Fruit fly (Drosophila melanogaster) whole organism, prepupa: Measurements from ENCODE around the gene Naa80.
A peak's percentile ranks its signal among the peaks of the same experiment; 100 is the strongest.

Experiments
- Blimp-1 ChIP-seq: fragments of 200-800 bp; sonication (Bioruptor generic); optimal IDR thresholded peaks from 3 replicates; lab custom pipeline; 2017; ENCODE audit warnings: missing biosample characterization, missing genetic modification characterization, mild to moderate bottlenecking, moderate library complexity, missing genetic modification reagents
- CG10631 ChIP-seq: fragments of 200-800 bp; sonication (Bioruptor generic); optimal IDR thresholded peaks from 2 replicates; lab custom pipeline; 2016; ENCODE audit warnings: missing biosample characterization, missing genetic modification characterization
- CG10669 ChIP-seq: fragments of 200-800 bp; sonication (Bioruptor generic); optimal IDR thresholded peaks from 3 replicates; lab custom pipeline; 2018; ENCODE audit warnings: missing biosample characterization, mild to moderate bottlenecking, missing genetic modification characterization, moderate library complexity
- CG15336 ChIP-seq: fragments of 200-800 bp; sonication (Bioruptor generic); IDR thresholded peaks from 2 replicates; pipeline ENCODE4 v1.3.6; 2022; ENCODE audit warnings: missing biosample characterization, missing genetic modification characterization
- CG1621 ChIP-seq: fragments of 200-800 bp; sonication (Bioruptor generic); optimal IDR thresholded peaks from 3 replicates; lab custom pipeline; 2018; ENCODE audit warnings: missing biosample characterization, mild to moderate bottlenecking, missing genetic modification characterization
- CG3032 ChIP-seq: fragments of 200-800 bp; optimal IDR thresholded peaks from 2 replicates; lab custom pipeline; 2019; ENCODE audit warnings: missing biosample characterization, mild to moderate bottlenecking, missing genetic modification characterization, moderate library complexity
- CG32006 ChIP-seq: fragments of 200-800 bp; sonication (Bioruptor generic); optimal IDR thresholded peaks from 3 replicates; lab custom pipeline; 2017; ENCODE audit warnings: missing biosample characterization, mild to moderate bottlenecking, missing genetic modification characterization
- CG34406 ChIP-seq: fragments of 200-800 bp; sonication (Bioruptor generic); optimal IDR thresholded peaks from 3 replicates; lab custom pipeline; 2016; ENCODE audit warnings: missing biosample characterization, missing genetic modification characterization
- CG4318 ChIP-seq: fragments of 200-800 bp; sonication (Bioruptor generic); optimal IDR thresholded peaks from 3 replicates; lab custom pipeline; 2017; ENCODE audit warnings: missing biosample characterization, mild to moderate bottlenecking, missing genetic modification characterization
- CG6163 ChIP-seq: fragments of 200-800 bp; sonication (Bioruptor generic); IDR thresholded peaks from 3 replicates; pipeline ENCODE4 v1.3.6; 2022; ENCODE audit warnings: missing biosample characterization, missing genetic modification characterization
- CG6276 ChIP-seq: fragments of 200-800 bp; sonication (Bioruptor generic); optimal IDR thresholded peaks from 2 replicates; lab custom pipeline; 2017; ENCODE audit warnings: missing biosample characterization, mild to moderate bottlenecking, missing genetic modification characterization
- CG6792 ChIP-seq: fragments of 200-800 bp; sonication (Bioruptor generic); optimal IDR thresholded peaks from 3 replicates; lab custom pipeline; 2016; ENCODE audit warnings: missing biosample characterization, missing genetic modification characterization
- CG6854 ChIP-seq: fragments of 200-800 bp; sonication (Bioruptor generic); optimal IDR thresholded peaks from 2 replicates; lab custom pipeline; 2017; ENCODE audit warnings: missing biosample characterization, mild to moderate bottlenecking, missing genetic modification characterization
- CG7368 ChIP-seq: fragments of 200-800 bp; sonication (Bioruptor generic); optimal IDR thresholded peaks from 3 replicates; lab custom pipeline; 2016; ENCODE audit warnings: missing biosample characterization, missing genetic modification characterization
- CG8119 ChIP-seq: fragments of 200-800 bp; sonication (Bioruptor generic); IDR thresholded peaks from 3 replicates; pipeline ENCODE4 v1.3.6; 2022; ENCODE audit warnings: missing biosample characterization, missing genetic modification characterization
- CG8319 ChIP-seq: fragments of 200-800 bp; sonication (Bioruptor generic); optimal IDR thresholded peaks from 3 replicates; lab custom pipeline; 2016; ENCODE audit warnings: missing biosample characterization, missing genetic modification characterization
- CG8632 ChIP-seq: fragments of 200-800 bp; sonication (Bioruptor generic); optimal IDR thresholded peaks from 3 replicates; lab custom pipeline; 2016; ENCODE audit warnings: missing biosample characterization, missing genetic modification characterization
- CG9139 ChIP-seq: fragments of 200-800 bp; sonication (Bioruptor generic); optimal IDR thresholded peaks from 3 replicates; lab custom pipeline; 2017; ENCODE audit warnings: missing biosample characterization, mild to moderate bottlenecking, missing genetic modification characterization
- Eip75B ChIP-seq: fragments of 200-800 bp; sonication (Bioruptor generic); optimal IDR thresholded peaks from 3 replicates; lab custom pipeline; 2016; ENCODE audit warnings: missing biosample characterization, missing genetic modification characterization
- Eip78C ChIP-seq: fragments of 200-800 bp; sonication (Bioruptor generic); peaks from one replicate; lab custom pipeline; 2016; ENCODE audit warnings: missing biosample characterization, missing genetic modification characterization
- Eip93F ChIP-seq: fragments of 200-800 bp; sonication (Bioruptor generic); optimal IDR thresholded peaks from 2 replicates; lab custom pipeline; 2016; ENCODE audit warnings: missing biosample characterization, mild to moderate bottlenecking, missing genetic modification characterization
- Ets21C ChIP-seq: fragments of 200-800 bp; sonication (Bioruptor generic); optimal IDR thresholded peaks from 3 replicates; lab custom pipeline; 2016; ENCODE audit warnings: missing biosample characterization, missing genetic modification characterization
- Ets96B ChIP-seq: fragments of 200-800 bp; optimal IDR thresholded peaks from 2 replicates; lab custom pipeline; 2019; ENCODE audit warnings: missing biosample characterization, mild to moderate bottlenecking, missing genetic modification characterization, moderate library complexity
- Gug ChIP-seq: fragments of 200-800 bp; sonication (Bioruptor generic); IDR thresholded peaks from 2 replicates; pipeline ENCODE4 v1.3.6; 2022; ENCODE audit warnings: missing biosample characterization, missing genetic modification characterization
- Hr39 ChIP-seq: fragments of 200-800 bp; sonication (Bioruptor generic); optimal IDR thresholded peaks from 2 replicates; lab custom pipeline; 2016; ENCODE audit warnings: missing biosample characterization, missing genetic modification characterization
- Hr4 ChIP-seq: fragments of 200-800 bp; sonication (Bioruptor generic); optimal IDR thresholded peaks from 3 replicates; lab custom pipeline; 2016; ENCODE audit warnings: missing biosample characterization, missing genetic modification characterization
- Lpt ChIP-seq: fragments of 200-800 bp; sonication (Bioruptor generic); optimal IDR thresholded peaks from 3 replicates; lab custom pipeline; 2016; ENCODE audit warnings: missing biosample characterization, missing genetic modification characterization
- Met ChIP-seq: fragments of 200-800 bp; sonication (Bioruptor generic); optimal IDR thresholded peaks from 3 replicates; lab custom pipeline; 2016; ENCODE audit warnings: missing biosample characterization, missing genetic modification characterization
- OdsH ChIP-seq: fragments of 200-800 bp; sonication (Bioruptor generic); optimal IDR thresholded peaks from 3 replicates; lab custom pipeline; 2016; ENCODE audit warnings: missing biosample characterization, missing genetic modification characterization
- Smox ChIP-seq: fragments of 200-800 bp; sonication (Bioruptor generic); optimal IDR thresholded peaks from 3 replicates; lab custom pipeline; 2016; ENCODE audit warnings: missing biosample characterization, missing genetic modification characterization
- Sox102F ChIP-seq: fragments of 200-800 bp; sonication (Bioruptor generic); optimal IDR thresholded peaks from 2 replicates; lab custom pipeline; 2016; ENCODE audit warnings: missing biosample characterization, mild to moderate bottlenecking, missing genetic modification characterization
- Sox14 ChIP-seq: fragments of 200-800 bp; sonication (Bioruptor generic); optimal IDR thresholded peaks from 3 replicates; lab custom pipeline; 2016; ENCODE audit warnings: missing biosample characterization, missing genetic modification characterization
- Sox15 ChIP-seq: fragments of 200-800 bp; sonication (Bioruptor generic); optimal IDR thresholded peaks from 3 replicates; lab custom pipeline; 2016; ENCODE audit warnings: missing biosample characterization, missing genetic modification characterization
- achi ChIP-seq: fragments of 200-800 bp; sonication (Bioruptor generic); optimal IDR thresholded peaks from 3 replicates; lab custom pipeline; 2016; ENCODE audit warnings: missing biosample characterization, missing genetic modification characterization
- acj6 ChIP-seq: fragments of 200-800 bp; sonication (Bioruptor generic); optimal IDR thresholded peaks from 3 replicates; lab custom pipeline; 2016; ENCODE audit warnings: missing biosample characterization, missing genetic modification characterization
- cyc ChIP-seq: fragments of 200-800 bp; sonication (Bioruptor generic); optimal IDR thresholded peaks from 3 replicates; lab custom pipeline; 2016; ENCODE audit warnings: missing biosample characterization, missing genetic modification characterization
- eg ChIP-seq: fragments of 200-800 bp; sonication (Bioruptor generic); IDR thresholded peaks from 3 replicates; pipeline ENCODE4 v1.3.6; 2022; ENCODE audit warnings: missing biosample characterization, missing genetic modification characterization
- esn ChIP-seq: fragments of 200-800 bp; sonication (Bioruptor generic); optimal IDR thresholded peaks from 2 replicates; lab custom pipeline; 2016; ENCODE audit warnings: missing biosample characterization, mild to moderate bottlenecking, missing genetic modification characterization, moderate library complexity
- fd59A ChIP-seq: fragments of 200-800 bp; sonication (Bioruptor generic); optimal IDR thresholded peaks from 2 replicates; lab custom pipeline; 2017; ENCODE audit warnings: missing biosample characterization, mild to moderate bottlenecking, missing genetic modification characterization, missing genetic modification reagents
- fd85E ChIP-seq: fragments of 200-800 bp; sonication (Bioruptor generic); optimal IDR thresholded peaks from 3 replicates; lab custom pipeline; 2016; ENCODE audit warnings: missing biosample characterization, missing genetic modification characterization
- spab ChIP-seq: fragments of 200-800 bp; sonication (Bioruptor generic); optimal IDR thresholded peaks from 2 replicates; lab custom pipeline; 2017; ENCODE audit warnings: missing biosample characterization, mild to moderate bottlenecking, missing genetic modification characterization, missing genetic modification reagents
- svp ChIP-seq: fragments of 200-800 bp; sonication (Bioruptor generic); peaks from one replicate; lab custom pipeline; 2016; ENCODE audit warnings: missing biosample characterization, missing genetic modification characterization
- vri ChIP-seq: fragments of 200-800 bp; sonication (Bioruptor generic); optimal IDR thresholded peaks from 3 replicates; lab custom pipeline; 2016; ENCODE audit warnings: missing biosample characterization, mild to moderate bottlenecking, missing genetic modification characterization

The Naa80 gene

dm6 chr3R:9777941-9778360 lies 10.3 kb downstream of the Naa80 start, which contains the start of gene RpS29 (continued):
- peak; percentile 57 for TF ChIP-seq Eip75B (GFP tag; lab: Kevin White, UChicago)
- peak; percentile 79 for TF ChIP-seq Eip78C
- TF ChIP-seq OdsH = peak; percentile 51
- no peak for TF ChIP-seq CG8632
- TF ChIP-seq spab (GFP tag; lab: Kevin White, UChicago) = no peak
- TF ChIP-seq CG6163 (GFP tag; lab: Robert Waterston, UW) = peak; percentile 53; the same call in 2 of the 3 replicates
- peak; percentile 22 for TF ChIP-seq Hr4 (GFP tag; lab: Kevin White, UChicago)
- TF ChIP-seq Ets21C (GFP tag; lab: Kevin White, UChicago) = no peak
- peak; percentile 36 for TF ChIP-seq CG10631 (GFP tag; lab: Kevin White, UChicago)
- peak; percentile 8 for TF ChIP-seq CG34406
- TF ChIP-seq CG6854 (GFP tag; lab: Kevin White, UChicago) = peak; percentile 74
- peak; percentile 55 for TF ChIP-seq acj6 (GFP tag; lab: Kevin White, UChicago)
- TF ChIP-seq eg (GFP tag; lab: Robert Waterston, UW) = 0 out of 3 replicates have a peak, but pooled peaks have one; percentile 44
- TF ChIP-seq Ets96B (tag; lab: Kevin White, UChicago) = no peak
- TF ChIP-seq CG4318 (GFP tag; lab: Kevin White, UChicago) = no peak
- TF ChIP-seq Met (GFP tag; lab: Kevin White, UChicago) = no peak
- peak; percentile 33 for TF ChIP-seq Sox15 (GFP tag; lab: Kevin White, UChicago)
- TF ChIP-seq Gug (GFP tag; lab: Robert Waterston, UW) = no peak
- TF ChIP-seq Smox (GFP tag; lab: Kevin White, UChicago) = no peak
- peak; percentile 50 for TF ChIP-seq Sox102F (GFP tag; lab: Kevin White, UChicago)
- TF ChIP-seq fd85E (GFP tag; lab: Kevin White, UChicago) = no peak
- TF ChIP-seq CG8119 (GFP tag; lab: Robert Waterston, UW) = no peak
- TF ChIP-seq CG3032 (tag; lab: Kevin White, UChicago) = peak; percentile 47
- TF ChIP-seq Lpt = no peak
- TF ChIP-seq Blimp-1 (GFP tag; lab: Kevin White, UChicago) = peak; percentile 39
- TF ChIP-seq CG7368 (GFP tag; lab: Kevin White, UChicago) = peak; percentile 49
- TF ChIP-seq CG8319 (GFP tag; lab: Kevin White, UChicago) = no peak
- peak; percentile 77 for TF ChIP-seq esn
- no peak for TF ChIP-seq fd59A (GFP tag; lab: Kevin White, UChicago)
- TF ChIP-seq Hr39 (GFP tag; lab: Kevin White, UChicago) = peak; percentile 65
- TF ChIP-seq vri (GFP tag; lab: Kevin White, UChicago) = peak; percentile 32

- no peak for TF ChIP-seq achi (GFP tag; lab: Kevin White, UChicago)
- peak; percentile 12 for TF ChIP-seq CG6276 (GFP tag; lab: Kevin White, UChicago)
- TF ChIP-seq Eip93F (GFP tag; lab: Kevin White, UChicago) = no peak
- no peak for TF ChIP-seq Smox (GFP tag; lab: Kevin White, UChicago)
- TF ChIP-seq eg (GFP tag; lab: Robert Waterston, UW) = 0 out of 3 replicates have a peak, but pooled peaks have one; percentile 22
- TF ChIP-seq Eip78C = peak; percentile 65
- peak; percentile 1 for TF ChIP-seq CG1621
- TF ChIP-seq CG10669 (GFP tag; lab: Kevin White, UChicago) = no peak
- TF ChIP-seq CG15336 (GFP tag; lab: Robert Waterston, UW) = peak; percentile 27; the same call in 1 of the 2 replicates
Observed at dm6 chr3R:9779764-9780163, 12.1 kb downstream of the Naa80 start, which contains the start of gene CG12947. TSS of gene CG12947 (plus strand) at chr3R:9780064.

dm6 chr3R:9783240-9783917 lies 15.7 kb downstream of the Naa80 start:
- peak; percentile 78 for TF ChIP-seq svp (GFP tag; lab: Kevin White, UChicago)
- no peak for TF ChIP-seq cyc
- TF ChIP-seq Sox14 (GFP tag; lab: Kevin White, UChicago) = no peak
- peak; percentile 55 for TF ChIP-seq Eip78C
- no peak for TF ChIP-seq OdsH
- no peak for TF ChIP-seq CG9139 (GFP tag; lab: Kevin White, UChicago)
- TF ChIP-seq CG32006 (GFP tag; lab: Kevin White, UChicago) = peak; percentile 41
- TF ChIP-seq CG6276 (GFP tag; lab: Kevin White, UChicago) = no peak
- TF ChIP-seq acj6 (GFP tag; lab: Kevin White, UChicago) = peak; percentile 5
- TF ChIP-seq CG8119 (GFP tag; lab: Robert Waterston, UW) = no peak; the same call in 2 of the 3 replicates
- TF ChIP-seq CG6792 (GFP tag; lab: Kevin White, UChicago) = no peak
- no peak for TF ChIP-seq achi (GFP tag; lab: Kevin White, UChicago)
- TF ChIP-seq eg (GFP tag; lab: Robert Waterston, UW) = peak; percentile 36; the same call in 1 of the 3 replicates
- peak; percentile 7 for TF ChIP-seq esn
- no peak for TF ChIP-seq Ets21C (GFP tag; lab: Kevin White, UChicago)
- peak; percentile 23 for TF ChIP-seq vri (GFP tag; lab: Kevin White, UChicago)
- TF ChIP-seq Ets96B (tag; lab: Kevin White, UChicago) = peak; percentile 9
- peak; percentile 0 for TF ChIP-seq Hr4 (GFP tag; lab: Kevin White, UChicago)
- TF ChIP-seq CG15336 (GFP tag; lab: Robert Waterston, UW) = peak; percentile 42
- TF ChIP-seq CG10631 (GFP tag; lab: Kevin White, UChicago) = peak; percentile 32
- TF ChIP-seq, all 60 proteins: peak for 11
